Fruit fly (Drosophila melanogaster): ENCODE measurements around the gene CG34258.

DNA sequence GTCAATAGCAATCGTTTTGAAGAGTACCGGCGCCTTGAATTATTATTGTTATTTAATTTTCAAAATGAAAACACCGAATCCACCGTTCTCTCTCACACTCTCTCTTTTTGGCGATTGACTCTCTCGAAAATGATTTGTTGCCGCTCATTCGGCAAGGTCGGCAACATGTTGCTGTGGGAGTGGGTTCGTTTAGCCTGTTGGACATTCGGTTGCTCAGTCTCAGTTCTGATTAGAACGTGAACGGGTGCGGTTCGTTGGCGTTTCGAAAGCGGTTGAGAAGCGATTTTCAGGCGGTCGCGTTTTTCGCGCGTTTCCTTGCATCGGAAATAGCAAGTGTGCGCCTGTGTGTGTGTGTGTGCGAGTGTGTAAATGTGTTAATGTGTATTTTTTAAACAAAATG is 12.7 kb downstream of the CG34258 start, which contains the start of gene Ac76E:
- no peak for TF ChIP-seq psq (optimal IDR thresholded peaks at IDR 0.05)
- no peak for TF ChIP-seq insv (optimal IDR thresholded peaks at IDR 0.05)
- TF ChIP-seq ttk (optimal IDR thresholded peaks at IDR 0.05): no peak
- TF ChIP-seq Myc (optimal IDR thresholded peaks at IDR 0.05): no peak
- TF ChIP-seq Sin3A (optimal IDR thresholded peaks at IDR 0.05): no peak
- no peak for TF ChIP-seq h (optimal IDR thresholded peaks at IDR 0.05)
